Fruit fly (Drosophila melanogaster): ENCODE results near the gene X11Lbeta.

X11Lbeta gene

dm6 chrX:10600254-10600916, 27.2 kb upstream of the X11Lbeta start (continued):
- TF ChIP-seq row (GFP tag; IDR thresholded peaks at IDR 0.05) (peak; percentile 79), H15 (GFP tag; IDR thresholded peaks at IDR 0.05) (0 out of 3 replicates have a peak, but pooled peaks have one; percentile 29), Dref (GFP tag; IDR thresholded peaks at IDR 0.05) (no peak), seq (GFP tag; IDR thresholded peaks at IDR 0.05) (peak; percentile 57; the same call in 1 of the 2 replicates), CG7786 (GFP tag; optimal IDR thresholded peaks at IDR 0.05) (peak; percentile 7), ap (GFP tag; IDR thresholded peaks at IDR 0.05) (peak; percentile 55), Hr51 (GFP tag; optimal IDR thresholded peaks at IDR 0.05) (no peak), dpn (GFP tag; optimal IDR thresholded peaks at IDR 0.05) (peak; percentile 38 to 59), btn (GFP tag; optimal IDR thresholded peaks at IDR 0.05) (peak; percentile 25), danr (GFP tag; IDR thresholded peaks at IDR 0.05) (no peak), az2 (GFP tag; optimal IDR thresholded peaks at IDR 0.05) (peak; percentile 45), CG17912 (GFP tag; optimal IDR thresholded peaks at IDR 0.05) (no peak), Meics (GFP tag; optimal IDR thresholded peaks at IDR 0.05) (peak; percentile 49), caup (GFP tag; optimal IDR thresholded peaks at IDR 0.05; ENCODE audit: severe bottlenecking) (peak; percentile 18), CG4820 (GFP tag; optimal IDR thresholded peaks at IDR 0.05) (peak; percentile 41), so (GFP tag; IDR thresholded peaks at IDR 0.05) (peak; percentile 35; the same call in 1 of the 3 replicates), ATbp (GFP tag; optimal IDR thresholded peaks at IDR 0.05) (no peak), Aef1 (GFP tag; IDR thresholded peaks at IDR 0.05) (peak; percentile 73), lmd (GFP tag; IDR thresholded peaks at IDR 0.05) (peak; percentile 68), CG32767 (GFP tag; IDR thresholded peaks at IDR 0.05) (peak; percentile 41; the same call in 1 of the 2 replicates), en (GFP tag; optimal IDR thresholded peaks at IDR 0.05) (no peak), fd96Cb (tag; optimal IDR thresholded peaks at IDR 0.05) (peak; percentile 55), Xbp1 (GFP tag; optimal IDR thresholded peaks at IDR 0.05) (peak; percentile 48), Gsc (GFP tag; IDR thresholded peaks at IDR 0.05) (peak; percentile 50; the same call in 1 of the 2 replicates), CG13424 (tag; optimal IDR thresholded peaks at IDR 0.05) (peak; percentile 46), Neu2 (GFP tag; optimal IDR thresholded peaks at IDR 0.05; ENCODE audit: borderline replicate concordance) (peak; percentile 85), Chrac-16 (GFP tag; optimal IDR thresholded peaks at IDR 0.05) (peak; percentile 27), dysf (GFP tag; IDR thresholded peaks at IDR 0.05) (peak; percentile 72), CG12659 (GFP tag; optimal IDR thresholded peaks at IDR 0.05) (peak; percentile 19), pho (GFP tag; optimal IDR thresholded peaks at IDR 0.05) (no peak), CG3847 (GFP tag; IDR thresholded peaks at IDR 0.05) (peak; percentile 47), CG17359 (tag; optimal IDR thresholded peaks at IDR 0.05) (peak; percentile 62), B-H2 (GFP tag; optimal IDR thresholded peaks at IDR 0.05) (no peak), kni (GFP tag; optimal IDR thresholded peaks at IDR 0.05) (no peak), CG15479 (GFP tag; optimal IDR thresholded peaks at IDR 0.05) (no peak), Med (GFP tag) (peak; percentile 90), CG18011 (GFP tag; optimal IDR thresholded peaks at IDR 0.05) (peak; percentile 31), Nf-YA (GFP tag; IDR thresholded peaks at IDR 0.05) (0 out of 2 replicates have a peak, but pooled peaks have one; percentile 23), Gug (GFP tag; IDR thresholded peaks at IDR 0.05) (peak; percentile 69; the same call in 3 of the 4 replicates), CG9797 (GFP tag; optimal IDR thresholded peaks at IDR 0.05) (no peak), aop (GFP tag; IDR thresholded peaks at IDR 0.05) (no peak), bsh (GFP tag; optimal IDR thresholded peaks at IDR 0.05) (peak in 1 of 2 experiments; percentile 66), ara (GFP tag; IDR thresholded peaks at IDR 0.05) (peak; percentile 43; the same call in 1 of the 2 replicates), Jarid2 (GFP tag; optimal IDR thresholded peaks at IDR 0.05) (no peak), CG14667 (GFP tag; IDR thresholded peaks at IDR 0.05) (peak; percentile 30; the same call in 1 of the 2 replicates), CG1647 (GFP tag; optimal IDR thresholded peaks at IDR 0.05) (peak; percentile 12), CG11093 (GFP tag; IDR thresholded peaks at IDR 0.05) (peak; percentile 73), Sox102F (GFP tag; optimal IDR thresholded peaks at IDR 0.05) (peak; percentile 71), Antp (GFP tag; optimal IDR thresholded peaks at IDR 0.05) (peak; percentile 34)
